Worm (Caenorhabditis elegans): ENCODE measurements around the gene txt-13.

txt-13 gene

ce11 chrII:10548778-10549671 lies 21.4 kb upstream of the txt-13 start (continued):
- TF ChIP-seq ceh-14 (tag; optimal IDR thresholded peaks at IDR 0.05): peak; percentile 61
- no peak for TF ChIP-seq C38D4.7 (GFP tag; optimal IDR thresholded peaks at IDR 0.05)
- no peak for TF ChIP-seq Y22D7AL.16 (tag; optimal IDR thresholded peaks at IDR 0.05)
- TF ChIP-seq fax-1 (tag; optimal IDR thresholded peaks at IDR 0.05): no peak
- TF ChIP-seq pqm-1 (tag; optimal IDR thresholded peaks at IDR 0.05): peak; percentile 32
- no peak for TF ChIP-seq ceh-30 (tag; optimal IDR thresholded peaks at IDR 0.05)
- TF ChIP-seq sox-4 (tag; optimal IDR thresholded peaks at IDR 0.05): no peak
- peak; percentile 11 for TF ChIP-seq pha-4 (tag; optimal IDR thresholded peaks at IDR 0.05)
- TF ChIP-seq nhr-232 (tag; optimal IDR thresholded peaks at IDR 0.05): no peak
- TF ChIP-seq unc-86 (tag; optimal IDR thresholded peaks at IDR 0.05): no peak
- no peak for TF ChIP-seq dmd-4 (tag; optimal IDR thresholded peaks at IDR 0.05; ENCODE audit: borderline replicate concordance)
- TF ChIP-seq odd-2 (tag; optimal IDR thresholded peaks at IDR 0.05): no peak
- TF ChIP-seq hlh-6 (tag; optimal IDR thresholded peaks at IDR 0.05): no peak
- peak; percentile 62 for TF ChIP-seq tbx-2 (tag; optimal IDR thresholded peaks at IDR 0.05)
- TF ChIP-seq lim-6 (tag; optimal IDR thresholded peaks at IDR 0.05): no peak
- TF ChIP-seq ceh-24 (tag; optimal IDR thresholded peaks at IDR 0.05): no peak
- peak; percentile 73 for TF ChIP-seq pros-1 (tag; optimal IDR thresholded peaks at IDR 0.05)
- TF ChIP-seq pha-2 (tag; optimal IDR thresholded peaks at IDR 0.05): peak; percentile 42
- peak; percentile 30 for TF ChIP-seq sdc-2 (tag; optimal IDR thresholded peaks at IDR 0.05)
- TF ChIP-seq hlh-30 (tag; optimal IDR thresholded peaks at IDR 0.05; ENCODE audit: insufficient read depth): peak; percentile 96
- no peak for TF ChIP-seq pat-9 (tag; optimal IDR thresholded peaks at IDR 0.05)
- TF ChIP-seq pax-1 (tag; optimal IDR thresholded peaks at IDR 0.05): peak; percentile 42
- peak; percentile 5 for TF ChIP-seq ztf-16 (tag; optimal IDR thresholded peaks at IDR 0.05)
- TF ChIP-seq eyg-1 (tag; optimal IDR thresholded peaks at IDR 0.05): no peak
- TF ChIP-seq ceh-48 (tag; optimal IDR thresholded peaks at IDR 0.05): no peak
- TF ChIP-seq ceh-18 (tag; optimal IDR thresholded peaks at IDR 0.05): peak; percentile 88
- no peak for TF ChIP-seq ceh-19 (GFP tag; optimal IDR thresholded peaks at IDR 0.05)
- TF ChIP-seq C08G9.2 (tag; optimal IDR thresholded peaks at IDR 0.05): peak; percentile 6

ce11 chrII:10550173-10550572 lies 20.2 kb upstream of the txt-13 start:
- TF ChIP-seq fax-1 (tag; optimal IDR thresholded peaks at IDR 0.05): no peak
- no peak for TF ChIP-seq ets-4 (tag; optimal IDR thresholded peaks at IDR 0.05)
- no peak for TF ChIP-seq ttx-3 (tag; optimal IDR thresholded peaks at IDR 0.05)
- no peak for TF ChIP-seq ahr-1 (tag; optimal IDR thresholded peaks at IDR 0.05)
- no peak for TF ChIP-seq ceh-48 (tag; optimal IDR thresholded peaks at IDR 0.05)
- no peak for TF ChIP-seq ceh-45 (GFP tag; IDR thresholded peaks at IDR 0.05)
- no peak for TF ChIP-seq npax-4 (tag; optimal IDR thresholded peaks at IDR 0.05)
- TF ChIP-seq gmeb-2 (tag; optimal IDR thresholded peaks at IDR 0.05): no peak
- no peak for TF ChIP-seq ceh-31 (tag; optimal IDR thresholded peaks at IDR 0.05)
- no peak for TF ChIP-seq ceh-2 (tag; optimal IDR thresholded peaks at IDR 0.05)
- TF ChIP-seq hlh-15 (tag; optimal IDR thresholded peaks at IDR 0.05): no peak
- no peak for TF ChIP-seq ama-1 (optimal IDR thresholded peaks at IDR 0.05)
- no peak for TF ChIP-seq K09A11.1 (tag; optimal IDR thresholded peaks at IDR 0.05; ENCODE audit: insufficient read depth)
